Fruit fly (Drosophila melanogaster): ENCODE measurements around the gene Pbp95.

Pbp95 gene

DNA sequence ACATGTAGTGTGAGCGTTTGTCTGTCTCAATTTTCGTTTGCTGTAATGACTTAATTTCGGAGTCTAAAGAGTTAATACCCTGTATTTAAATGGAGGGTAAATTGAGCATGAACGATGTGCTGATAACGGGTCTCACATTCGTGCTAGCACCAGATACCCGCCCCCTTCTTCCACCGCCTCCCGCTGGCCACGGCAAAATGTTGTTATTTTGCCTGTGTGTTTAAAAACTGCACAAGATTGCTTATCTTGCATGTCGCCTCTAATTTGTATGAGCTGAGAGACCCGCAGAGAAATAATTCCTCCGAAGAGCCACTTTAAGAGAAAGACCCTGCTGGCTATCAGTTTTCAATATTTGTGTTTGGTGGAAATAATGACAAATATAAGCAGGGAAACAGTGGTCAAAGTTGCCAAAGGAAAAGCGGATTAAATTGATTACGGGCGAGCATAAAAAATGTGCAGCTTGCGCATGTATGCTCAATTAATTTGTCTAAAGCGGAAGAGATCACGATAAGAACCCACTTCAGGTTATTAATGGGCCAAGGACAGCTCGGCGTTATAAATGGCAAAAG is 48.8 kb upstream of the Pbp95 start:
- TF ChIP-seq fkh (GFP tag; optimal IDR thresholded peaks at IDR 0.05) (peak; percentile 38), Ets21C (GFP tag; optimal IDR thresholded peaks at IDR 0.05) (no peak), svp (GFP tag) (peak; percentile 55), dsx (GFP tag; optimal IDR thresholded peaks at IDR 0.05; ENCODE audit: poor library complexity, severe bottlenecking) (peak; percentile 95), vri (GFP tag; optimal IDR thresholded peaks at IDR 0.05) (peak; percentile 30), CG8632 (GFP tag; optimal IDR thresholded peaks at IDR 0.05) (no peak)

DNA sequence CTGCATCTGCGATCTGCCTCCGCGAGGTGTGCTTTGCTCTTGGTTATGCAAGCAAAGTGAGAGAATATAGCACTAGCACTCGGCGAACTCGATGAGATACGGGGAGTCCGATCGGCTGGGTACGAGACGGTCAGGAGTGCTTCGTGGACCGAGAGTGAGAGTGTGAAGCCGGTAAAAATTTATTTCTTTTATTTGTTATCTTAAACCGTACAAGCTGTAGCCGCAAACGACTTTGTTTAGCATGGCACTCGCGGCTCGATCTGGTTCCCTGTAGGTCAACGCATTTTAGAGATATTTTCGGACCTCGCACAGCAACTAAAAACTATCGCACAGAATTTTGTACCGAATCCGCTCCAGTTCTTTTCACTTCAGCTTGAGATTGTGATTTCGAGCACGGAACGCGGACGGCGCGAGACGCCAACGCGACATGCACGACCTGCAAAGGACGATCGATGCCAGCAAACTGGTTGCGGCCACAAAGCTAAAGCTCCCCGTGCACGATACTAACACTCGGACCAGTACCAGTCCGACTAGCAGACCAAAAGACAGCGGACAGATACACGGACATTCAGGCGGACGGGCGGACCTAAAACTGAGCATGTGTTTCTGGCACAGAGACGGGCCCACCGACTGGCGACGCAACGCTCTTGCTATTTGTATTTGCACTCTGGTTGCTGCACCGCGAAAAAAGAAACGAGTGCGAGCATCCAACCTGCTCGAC is 46.9 kb upstream of the Pbp95 start:
- TF ChIP-seq Smox (GFP tag; optimal IDR thresholded peaks at IDR 0.05), result no peak
- peak; percentile 16 for TF ChIP-seq Lpt (GFP tag; optimal IDR thresholded peaks at IDR 0.05)
- TF ChIP-seq CG6163 (GFP tag; IDR thresholded peaks at IDR 0.05), result peak; percentile 43; the same call in 2 of the 3 replicates
- peak; percentile 13 to 60 for TF ChIP-seq ss (GFP tag; optimal IDR thresholded peaks at IDR 0.05)
- peak; percentile 4 for TF ChIP-seq fd59A (GFP tag; optimal IDR thresholded peaks at IDR 0.05)
- TF ChIP-seq Eip75B (GFP tag; optimal IDR thresholded peaks at IDR 0.05), result peak; percentile 28
- peak; percentile 59 for TF ChIP-seq vri (GFP tag; optimal IDR thresholded peaks at IDR 0.05)
- TF ChIP-seq Eip93F (GFP tag; optimal IDR thresholded peaks at IDR 0.05), result no peak
- TF ChIP-seq CG15336 (GFP tag; IDR thresholded peaks at IDR 0.05), result peak; percentile 25
- no peak for TF ChIP-seq CG6792 (GFP tag; optimal IDR thresholded peaks at IDR 0.05)
- TF ChIP-seq Eip78C (GFP tag), result peak; percentile 70
- no peak for TF ChIP-seq CG6276 (GFP tag; optimal IDR thresholded peaks at IDR 0.05)
- no peak for TF ChIP-seq cyc (GFP tag; optimal IDR thresholded peaks at IDR 0.05)
- TF ChIP-seq dsx (GFP tag; optimal IDR thresholded peaks at IDR 0.05; ENCODE audit: poor library complexity, severe bottlenecking), result peak; percentile 100
- no peak for TF ChIP-seq CG7368 (GFP tag; optimal IDR thresholded peaks at IDR 0.05)
- TF ChIP-seq Sox102F (GFP tag; optimal IDR thresholded peaks at IDR 0.05), result no peak
- peak; percentile 55; the same call in 2 of the 3 replicates for TF ChIP-seq eg (GFP tag; IDR thresholded peaks at IDR 0.05)
- no peak for TF ChIP-seq salr (GFP tag; optimal IDR thresholded peaks at IDR 0.05)
- TF ChIP-seq Blimp-1 (GFP tag; optimal IDR thresholded peaks at IDR 0.05), result peak; percentile 85
- TF ChIP-seq CG1621 (tag; optimal IDR thresholded peaks at IDR 0.05), result peak; percentile 82
- TF ChIP-seq svp (GFP tag), result peak; percentile 87
- no peak for TF ChIP-seq Sox14 (GFP tag; optimal IDR thresholded peaks at IDR 0.05)

DNA sequence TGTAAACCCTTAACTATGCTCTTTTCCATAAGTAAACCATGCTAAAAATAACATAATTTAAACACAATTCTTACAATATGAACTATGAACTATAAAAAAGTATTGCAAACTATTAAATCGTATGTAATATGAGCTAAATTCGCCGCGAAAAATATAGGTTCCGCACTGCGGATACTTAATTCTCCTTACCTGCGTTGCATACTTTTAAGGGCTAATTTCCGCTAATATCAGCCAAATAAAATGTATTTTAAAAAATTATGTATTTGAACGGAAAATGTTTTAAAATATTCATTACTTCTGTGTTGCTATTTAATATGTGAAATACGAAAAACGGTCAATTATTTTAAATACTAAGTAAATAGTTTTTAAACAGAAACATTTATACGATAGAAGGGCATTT is 46.2 kb upstream of the Pbp95 start, which contains the start of gene dsx:
dsx (minus strand) TSS at position 62 of the 400 bp plus-strand sequence.
- TF ChIP-seq Eip78C (GFP tag) (peak; percentile 85), cyc (GFP tag; optimal IDR thresholded peaks at IDR 0.05) (peak; percentile 6), OdsH (GFP tag; optimal IDR thresholded peaks at IDR 0.05) (peak; percentile 6), acj6 (GFP tag; optimal IDR thresholded peaks at IDR 0.05) (peak; percentile 5), Met (GFP tag; optimal IDR thresholded peaks at IDR 0.05) (peak; percentile 35), topi (GFP tag; optimal IDR thresholded peaks at IDR 0.05) (peak; percentile 5), Hr4 (GFP tag; optimal IDR thresholded peaks at IDR 0.05) (peak; percentile 38), Eip93F (GFP tag; optimal IDR thresholded peaks at IDR 0.05) (no peak), CG11902 (GFP tag; optimal IDR thresholded peaks at IDR 0.05) (peak; percentile 16), CG31627 (GFP tag; optimal IDR thresholded peaks at IDR 0.05) (peak; percentile 49), Smox (GFP tag; optimal IDR thresholded peaks at IDR 0.05) (peak; percentile 38), fd59A (GFP tag; optimal IDR thresholded peaks at IDR 0.05) (peak; percentile 30), Eip75B (GFP tag; optimal IDR thresholded peaks at IDR 0.05) (no peak), CG6808 (GFP tag; optimal IDR thresholded peaks at IDR 0.05) (peak; percentile 35), CG8119 (GFP tag; IDR thresholded peaks at IDR 0.05) (no peak), CG32006 (GFP tag; optimal IDR thresholded peaks at IDR 0.05) (peak; percentile 67), Sox15 (GFP tag; optimal IDR thresholded peaks at IDR 0.05) (no peak), pdm3 (GFP tag; optimal IDR thresholded peaks at IDR 0.05) (peak; percentile 29), esn (GFP tag; optimal IDR thresholded peaks at IDR 0.05) (peak; percentile 49), CG10631 (GFP tag; optimal IDR thresholded peaks at IDR 0.05) (peak; percentile 30), Lpt (GFP tag; optimal IDR thresholded peaks at IDR 0.05) (no peak), CG4318 (GFP tag; optimal IDR thresholded peaks at IDR 0.05) (peak; percentile 52), salr (GFP tag; optimal IDR thresholded peaks at IDR 0.05) (peak in 1 of 2 experiments; percentile 72), CG3919 (GFP tag; optimal IDR thresholded peaks at IDR 0.05) (no peak), lz (GFP tag; optimal IDR thresholded peaks at IDR 0.05) (peak; percentile 29), fkh (GFP tag; optimal IDR thresholded peaks at IDR 0.05) (no peak)
